Fruit fly (Drosophila melanogaster) whole organism, prepupa: ENCODE results near the gene CG8312.

Experiments used
- Blimp-1 ChIP-seq: fragments of 200-800 bp; sonication (Bioruptor generic); optimal IDR thresholded peaks from 3 replicates; lab custom pipeline; 2017; ENCODE audit warnings: missing biosample characterization, missing genetic modification characterization, mild to moderate bottlenecking, moderate library complexity, missing genetic modification reagents
- CG10631 ChIP-seq: fragments of 200-800 bp; sonication (Bioruptor generic); optimal IDR thresholded peaks from 2 replicates; lab custom pipeline; 2016; ENCODE audit warnings: missing biosample characterization, missing genetic modification characterization
- CG10669 ChIP-seq: fragments of 200-800 bp; sonication (Bioruptor generic); optimal IDR thresholded peaks from 3 replicates; lab custom pipeline; 2018; ENCODE audit warnings: missing biosample characterization, mild to moderate bottlenecking, missing genetic modification characterization, moderate library complexity
- CG11294 ChIP-seq: fragments of 200-800 bp; sonication (Bioruptor generic); IDR thresholded peaks from 2 replicates; pipeline ENCODE4 v1.3.6; 2022; ENCODE audit warnings: missing biosample characterization, missing genetic modification characterization
- CG15336 ChIP-seq: fragments of 200-800 bp; sonication (Bioruptor generic); IDR thresholded peaks from 2 replicates; pipeline ENCODE4 v1.3.6; 2022; ENCODE audit warnings: missing biosample characterization, missing genetic modification characterization
- CG1621 ChIP-seq: fragments of 200-800 bp; sonication (Bioruptor generic); optimal IDR thresholded peaks from 3 replicates; lab custom pipeline; 2018; ENCODE audit warnings: missing biosample characterization, mild to moderate bottlenecking, missing genetic modification characterization
- CG16779 ChIP-seq: fragments of 200-800 bp; sonication (Bioruptor generic); optimal IDR thresholded peaks from 3 replicates; lab custom pipeline; 2017; ENCODE audit warnings: missing biosample characterization, mild to moderate bottlenecking, missing genetic modification characterization
- CG3032 ChIP-seq: fragments of 200-800 bp; optimal IDR thresholded peaks from 2 replicates; lab custom pipeline; 2019; ENCODE audit warnings: missing biosample characterization, mild to moderate bottlenecking, missing genetic modification characterization, moderate library complexity
- CG31627 ChIP-seq: fragments of 200-800 bp; sonication (Bioruptor generic); optimal IDR thresholded peaks from 3 replicates; lab custom pipeline; 2016; ENCODE audit warnings: missing biosample characterization, missing genetic modification characterization
- CG32006 ChIP-seq: fragments of 200-800 bp; sonication (Bioruptor generic); optimal IDR thresholded peaks from 3 replicates; lab custom pipeline; 2017; ENCODE audit warnings: missing biosample characterization, mild to moderate bottlenecking, missing genetic modification characterization
- CG34406 ChIP-seq: fragments of 200-800 bp; sonication (Bioruptor generic); optimal IDR thresholded peaks from 3 replicates; lab custom pipeline; 2016; ENCODE audit warnings: missing biosample characterization, missing genetic modification characterization
- CG3919 ChIP-seq: fragments of 200-800 bp; sonication (Bioruptor generic); optimal IDR thresholded peaks from 3 replicates; lab custom pipeline; 2016; ENCODE audit warnings: missing biosample characterization, missing genetic modification characterization
- CG4318 ChIP-seq: fragments of 200-800 bp; sonication (Bioruptor generic); optimal IDR thresholded peaks from 3 replicates; lab custom pipeline; 2017; ENCODE audit warnings: missing biosample characterization, mild to moderate bottlenecking, missing genetic modification characterization
- CG6163 ChIP-seq: fragments of 200-800 bp; sonication (Bioruptor generic); IDR thresholded peaks from 3 replicates; pipeline ENCODE4 v1.3.6; 2022; ENCODE audit warnings: missing biosample characterization, missing genetic modification characterization
- CG6276 ChIP-seq: fragments of 200-800 bp; sonication (Bioruptor generic); optimal IDR thresholded peaks from 2 replicates; lab custom pipeline; 2017; ENCODE audit warnings: missing biosample characterization, mild to moderate bottlenecking, missing genetic modification characterization
- CG6854 ChIP-seq: fragments of 200-800 bp; sonication (Bioruptor generic); optimal IDR thresholded peaks from 2 replicates; lab custom pipeline; 2017; ENCODE audit warnings: missing biosample characterization, mild to moderate bottlenecking, missing genetic modification characterization
- CG7368 ChIP-seq: fragments of 200-800 bp; sonication (Bioruptor generic); optimal IDR thresholded peaks from 3 replicates; lab custom pipeline; 2016; ENCODE audit warnings: missing biosample characterization, missing genetic modification characterization
- CG8119 ChIP-seq: fragments of 200-800 bp; sonication (Bioruptor generic); IDR thresholded peaks from 3 replicates; pipeline ENCODE4 v1.3.6; 2022; ENCODE audit warnings: missing biosample characterization, missing genetic modification characterization
- CG8319 ChIP-seq: fragments of 200-800 bp; sonication (Bioruptor generic); optimal IDR thresholded peaks from 3 replicates; lab custom pipeline; 2016; ENCODE audit warnings: missing biosample characterization, missing genetic modification characterization
- CG8632 ChIP-seq: fragments of 200-800 bp; sonication (Bioruptor generic); optimal IDR thresholded peaks from 3 replicates; lab custom pipeline; 2016; ENCODE audit warnings: missing biosample characterization, missing genetic modification characterization
- CG9139 ChIP-seq: fragments of 200-800 bp; sonication (Bioruptor generic); optimal IDR thresholded peaks from 3 replicates; lab custom pipeline; 2017; ENCODE audit warnings: missing biosample characterization, mild to moderate bottlenecking, missing genetic modification characterization
- Eip75B ChIP-seq: fragments of 200-800 bp; sonication (Bioruptor generic); optimal IDR thresholded peaks from 3 replicates; lab custom pipeline; 2016; ENCODE audit warnings: missing biosample characterization, missing genetic modification characterization
- Eip78C ChIP-seq: fragments of 200-800 bp; sonication (Bioruptor generic); peaks from one replicate; lab custom pipeline; 2016; ENCODE audit warnings: missing biosample characterization, missing genetic modification characterization
- Eip93F ChIP-seq: fragments of 200-800 bp; sonication (Bioruptor generic); optimal IDR thresholded peaks from 2 replicates; lab custom pipeline; 2016; ENCODE audit warnings: missing biosample characterization, mild to moderate bottlenecking, missing genetic modification characterization
- Ets21C ChIP-seq: fragments of 200-800 bp; sonication (Bioruptor generic); optimal IDR thresholded peaks from 3 replicates; lab custom pipeline; 2016; ENCODE audit warnings: missing biosample characterization, missing genetic modification characterization
- Ets96B ChIP-seq: fragments of 200-800 bp; optimal IDR thresholded peaks from 2 replicates; lab custom pipeline; 2019; ENCODE audit warnings: missing biosample characterization, mild to moderate bottlenecking, missing genetic modification characterization, moderate library complexity
- Gug ChIP-seq: fragments of 200-800 bp; sonication (Bioruptor generic); IDR thresholded peaks from 2 replicates; pipeline ENCODE4 v1.3.6; 2022; ENCODE audit warnings: missing biosample characterization, missing genetic modification characterization
- Hr38 ChIP-seq: sonication (Bioruptor generic); optimal IDR thresholded peaks from 2 replicates; lab custom pipeline; 2016; ENCODE audit warnings: missing biosample characterization, missing genetic modification characterization
- Hr39 ChIP-seq: fragments of 200-800 bp; sonication (Bioruptor generic); optimal IDR thresholded peaks from 2 replicates; lab custom pipeline; 2016; ENCODE audit warnings: missing biosample characterization, missing genetic modification characterization
- Hr4 ChIP-seq: fragments of 200-800 bp; sonication (Bioruptor generic); optimal IDR thresholded peaks from 3 replicates; lab custom pipeline; 2016; ENCODE audit warnings: missing biosample characterization, missing genetic modification characterization
- Lpt ChIP-seq: fragments of 200-800 bp; sonication (Bioruptor generic); optimal IDR thresholded peaks from 3 replicates; lab custom pipeline; 2016; ENCODE audit warnings: missing biosample characterization, missing genetic modification characterization
- Met ChIP-seq: fragments of 200-800 bp; sonication (Bioruptor generic); optimal IDR thresholded peaks from 3 replicates; lab custom pipeline; 2016; ENCODE audit warnings: missing biosample characterization, missing genetic modification characterization
- Smox ChIP-seq: fragments of 200-800 bp; sonication (Bioruptor generic); optimal IDR thresholded peaks from 3 replicates; lab custom pipeline; 2016; ENCODE audit warnings: missing biosample characterization, missing genetic modification characterization
- Sox14 ChIP-seq: fragments of 200-800 bp; sonication (Bioruptor generic); optimal IDR thresholded peaks from 3 replicates; lab custom pipeline; 2016; ENCODE audit warnings: missing biosample characterization, missing genetic modification characterization
- Sox15 ChIP-seq: fragments of 200-800 bp; sonication (Bioruptor generic); optimal IDR thresholded peaks from 3 replicates; lab custom pipeline; 2016; ENCODE audit warnings: missing biosample characterization, missing genetic modification characterization
- achi ChIP-seq: fragments of 200-800 bp; sonication (Bioruptor generic); optimal IDR thresholded peaks from 3 replicates; lab custom pipeline; 2016; ENCODE audit warnings: missing biosample characterization, missing genetic modification characterization
- acj6 ChIP-seq: fragments of 200-800 bp; sonication (Bioruptor generic); optimal IDR thresholded peaks from 3 replicates; lab custom pipeline; 2016; ENCODE audit warnings: missing biosample characterization, missing genetic modification characterization
- cyc ChIP-seq: fragments of 200-800 bp; sonication (Bioruptor generic); optimal IDR thresholded peaks from 3 replicates; lab custom pipeline; 2016; ENCODE audit warnings: missing biosample characterization, missing genetic modification characterization
- dsx ChIP-seq: fragments of 200-800 bp; optimal IDR thresholded peaks from 3 replicates; lab custom pipeline; 2019; ENCODE audit warnings: missing biosample characterization, mild to moderate bottlenecking, missing genetic modification characterization, moderate library complexity; ENCODE audit not compliant: poor library complexity, severe bottlenecking
- eg ChIP-seq: fragments of 200-800 bp; sonication (Bioruptor generic); IDR thresholded peaks from 3 replicates; pipeline ENCODE4 v1.3.6; 2022; ENCODE audit warnings: missing biosample characterization, missing genetic modification characterization
- esn ChIP-seq: fragments of 200-800 bp; sonication (Bioruptor generic); optimal IDR thresholded peaks from 2 replicates; lab custom pipeline; 2016; ENCODE audit warnings: missing biosample characterization, mild to moderate bottlenecking, missing genetic modification characterization, moderate library complexity
- fd59A ChIP-seq: fragments of 200-800 bp; sonication (Bioruptor generic); optimal IDR thresholded peaks from 2 replicates; lab custom pipeline; 2017; ENCODE audit warnings: missing biosample characterization, mild to moderate bottlenecking, missing genetic modification characterization, missing genetic modification reagents
- fd85E ChIP-seq: fragments of 200-800 bp; sonication (Bioruptor generic); optimal IDR thresholded peaks from 3 replicates; lab custom pipeline; 2016; ENCODE audit warnings: missing biosample characterization, missing genetic modification characterization
- fkh ChIP-seq: fragments of 200-800 bp; sonication (Bioruptor generic); optimal IDR thresholded peaks from 3 replicates; lab custom pipeline; 2017; ENCODE audit warnings: missing biosample characterization, mild to moderate bottlenecking, missing genetic modification characterization, moderate library complexity
- lz ChIP-seq: fragments of 200-800 bp; sonication (Bioruptor generic); optimal IDR thresholded peaks from 3 replicates; lab custom pipeline; 2016; ENCODE audit warnings: missing biosample characterization, missing genetic modification characterization
- net ChIP-seq: fragments of 200-800 bp; sonication (Bioruptor generic); optimal IDR thresholded peaks from 3 replicates; lab custom pipeline; 2016; ENCODE audit warnings: missing biosample characterization, missing genetic modification characterization
- pdm3 ChIP-seq: fragments of 200-800 bp; sonication (Bioruptor generic); optimal IDR thresholded peaks from 3 replicates; lab custom pipeline; 2016; ENCODE audit warnings: missing biosample characterization, missing genetic modification characterization
- spab ChIP-seq: fragments of 200-800 bp; sonication (Bioruptor generic); optimal IDR thresholded peaks from 2 replicates; lab custom pipeline; 2017; ENCODE audit warnings: missing biosample characterization, mild to moderate bottlenecking, missing genetic modification characterization, missing genetic modification reagents
- ss ChIP-seq, 2 experiments: fragments of 200-800 bp; sonication (Bioruptor generic); optimal IDR thresholded peaks; 2 replicates in 1 of 2; 3 replicates in 1 of 2; lab custom pipeline; 2017 to 2018; ENCODE audit warnings: mild to moderate bottlenecking in 2 of 2, missing biosample characterization in 2 of 2, missing genetic modification characterization in 2 of 2, moderate library complexity in 1 of 2
- topi ChIP-seq: fragments of 200-800 bp; sonication (Bioruptor generic); optimal IDR thresholded peaks from 3 replicates; lab custom pipeline; 2016; ENCODE audit warnings: missing biosample characterization, missing genetic modification characterization
- vri ChIP-seq: fragments of 200-800 bp; sonication (Bioruptor generic); optimal IDR thresholded peaks from 3 replicates; lab custom pipeline; 2016; ENCODE audit warnings: missing biosample characterization, mild to moderate bottlenecking, missing genetic modification characterization

Gene CG8312

DNA sequence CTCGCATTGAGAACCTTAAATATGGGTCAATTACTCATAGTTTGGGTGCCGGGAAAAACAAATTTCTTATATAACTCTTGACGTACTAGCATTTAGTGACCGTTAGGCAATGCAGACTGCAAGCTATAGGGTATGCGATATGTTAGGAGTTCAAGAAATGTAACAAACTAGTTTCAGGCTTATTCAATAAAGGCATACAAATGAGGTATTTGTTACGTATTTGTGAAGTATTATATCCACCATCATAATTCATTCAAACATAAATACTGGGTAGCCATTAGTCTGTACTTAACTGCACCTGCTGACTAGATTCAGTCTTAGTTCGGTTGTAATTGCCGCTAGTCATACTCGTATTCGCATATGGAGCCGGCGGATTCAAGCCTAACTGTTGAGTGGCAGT, 17.1 kb downstream of the CG8312 start:
- TF ChIP-seq CG7368 (no peak), esn (GFP tag; lab: Kevin White, UChicago) (no peak), CG32006 (GFP tag; lab: Kevin White, UChicago) (peak; percentile 23)

- TF ChIP-seq CG16779 (tag; lab: Kevin White, UChicago) (no peak), CG10669 (GFP tag; lab: Kevin White, UChicago) (no peak), vri (peak; percentile 39), CG15336 (GFP tag; lab: Robert Waterston, UW) (no peak), pdm3 (GFP tag; lab: Kevin White, UChicago) (no peak), Gug (GFP tag; lab: Robert Waterston, UW) (no peak), Hr39 (GFP tag; lab: Kevin White, UChicago) (peak; percentile 8), ss (GFP tag; optimal IDR thresholded peaks at IDR 0.05; lab: Kevin White, UChicago) (no peak), Met (GFP tag; lab: Kevin White, UChicago) (peak; percentile 28), fd85E (GFP tag; lab: Kevin White, UChicago) (no peak), Blimp-1 (GFP tag; lab: Kevin White, UChicago) (no peak), CG4318 (GFP tag; lab: Kevin White, UChicago) (no peak), CG3919 (GFP tag; lab: Kevin White, UChicago) (no peak), lz (GFP tag; lab: Kevin White, UChicago) (peak; percentile 10), Eip78C (GFP tag; lab: Kevin White, UChicago) (peak; percentile 54), CG3032 (no peak), Hr38 (GFP tag; lab: Kevin White, UChicago) (no peak), esn (GFP tag; lab: Kevin White, UChicago) (peak; percentile 35), Hr4 (GFP tag; lab: Kevin White, UChicago) (no peak), CG7368 (no peak), CG8632 (no peak), CG34406 (GFP tag; lab: Kevin White, UChicago) (no peak), CG11294 (no peak), Eip93F (no peak), CG10631 (GFP tag; lab: Kevin White, UChicago) (no peak), acj6 (no peak), CG6163 (GFP tag; lab: Robert Waterston, UW) (peak; percentile 34; the same call in 1 of the 3 replicates), CG6276 (GFP tag; lab: Kevin White, UChicago) (no peak), CG6854 (GFP tag; lab: Kevin White, UChicago) (no peak), CG1621 (tag; lab: Kevin White, UChicago) (no peak), CG8319 (GFP tag; lab: Kevin White, UChicago) (no peak), Ets96B (tag; lab: Kevin White, UChicago) (no peak), fd59A (no peak), Smox (GFP tag; lab: Kevin White, UChicago) (peak; percentile 13), dsx (no peak), topi (GFP tag; lab: Kevin White, UChicago) (peak; percentile 23), net (GFP tag; lab: Kevin White, UChicago) (no peak), cyc (GFP tag; lab: Kevin White, UChicago) (peak; percentile 4), CG9139 (no peak), fkh (GFP tag; lab: Kevin White, UChicago) (no peak), achi (GFP tag; lab: Kevin White, UChicago) (no peak), Sox14 (GFP tag; lab: Kevin White, UChicago) (no peak), Sox15 (GFP tag; lab: Kevin White, UChicago) (no peak), Ets21C (GFP tag; lab: Kevin White, UChicago) (no peak), spab (GFP tag; lab: Kevin White, UChicago) (no peak), CG31627 (GFP tag; lab: Kevin White, UChicago) (peak; percentile 11), CG8119 (no peak), eg (no peak), Lpt (GFP tag; lab: Kevin White, UChicago) (no peak), Eip75B (GFP tag; lab: Kevin White, UChicago) (no peak)
Measured at dm6 chr3R:9612217-9612616, 21.1 kb downstream of the CG8312 start.
